Worm (Caenorhabditis elegans) whole organism, young adult: Measurements from ENCODE around the gene bus-18.

Source experiments
- C06A6.2 ChIP-seq: fragments of 200-800 bp; sonication (Bioruptor generic); conservative IDR thresholded peaks from 2 replicates; pipeline ENCODE4 v1.3.6; 2022; ENCODE audit warnings: missing genetic modification characterization, missing compliant biosample characterization
- F10E7.11 ChIP-seq: sonication (generic microtip); optimal IDR thresholded peaks from 2 replicates; lab custom pipeline; 2017; ENCODE audit warnings: mild to moderate bottlenecking, missing genetic modification characterization, moderate library complexity, missing compliant biosample characterization
- F22D6.2 ChIP-seq: sonication (generic microtip); optimal IDR thresholded peaks from 2 replicates; lab custom pipeline; 2016; ENCODE audit warnings: mild to moderate bottlenecking, missing genetic modification characterization, missing compliant biosample characterization
- F23B12.7 ChIP-seq: sonication (generic microtip); optimal IDR thresholded peaks from 2 replicates; lab custom pipeline; 2017; ENCODE audit warnings: missing genetic modification characterization, mild to moderate bottlenecking, missing compliant biosample characterization, antibody characterized with exemption, moderate library complexity; ENCODE audit not compliant: insufficient read depth
- F39B2.1 ChIP-seq: fragments of 200-800 bp; sonication (Bioruptor generic); IDR thresholded peaks from 2 replicates; pipeline ENCODE4 v1.3.6; 2022; ENCODE audit warnings: missing genetic modification reagents, missing genetic modification characterization, missing compliant biosample characterization
- F55B11.4 ChIP-seq: sonication (generic microtip); optimal IDR thresholded peaks from 2 replicates; lab custom pipeline; 2016; ENCODE audit warnings: missing compliant biosample characterization, missing genetic modification characterization, borderline replicate concordance; ENCODE audit not compliant: insufficient read depth
- F57A8.1 ChIP-seq: fragments of 200-800 bp; sonication (Bioruptor generic); optimal IDR thresholded peaks from 2 replicates; lab custom pipeline; 2018; ENCODE audit warnings: mild to moderate bottlenecking, missing genetic modification characterization, moderate library complexity, missing compliant biosample characterization
- F57C9.4 ChIP-seq: sonication (generic microtip); optimal IDR thresholded peaks from 2 replicates; lab custom pipeline; 2017; ENCODE audit warnings: mild to moderate bottlenecking, missing genetic modification characterization, missing compliant biosample characterization
- K11D2.4 ChIP-seq: fragments of 200-800 bp; sonication (Bioruptor generic); IDR thresholded peaks from 2 replicates; pipeline ENCODE4 v1.3.6; 2022; ENCODE audit warnings: missing genetic modification reagents, missing genetic modification characterization, missing compliant biosample characterization
- T07F8.4 ChIP-seq: sonication (generic microtip); optimal IDR thresholded peaks from 2 replicates; lab custom pipeline; 2016; ENCODE audit warnings: mild to moderate bottlenecking, missing genetic modification characterization, moderate library complexity, missing compliant biosample characterization
- Y53G8AR.9 ChIP-seq: fragments of 200-800 bp; sonication (Bioruptor generic); conservative IDR thresholded peaks from 2 replicates; pipeline ENCODE4 v1.3.6; 2022; ENCODE audit warnings: missing genetic modification reagents, missing genetic modification characterization, missing compliant biosample characterization
- Y95B8A.8 ChIP-seq: fragments of 200-800 bp; sonication (Bioruptor generic); IDR thresholded peaks from 2 replicates; pipeline ENCODE4 v1.3.6; 2022; ENCODE audit warnings: missing genetic modification reagents, missing genetic modification characterization, missing compliant biosample characterization
- ZK185.1 ChIP-seq: sonication (generic microtip); optimal IDR thresholded peaks from 2 replicates; lab custom pipeline; 2016; ENCODE audit warnings: mild to moderate bottlenecking, missing genetic modification characterization, missing compliant biosample characterization; ENCODE audit not compliant: poor library complexity, severe bottlenecking
- ama-1 ChIP-seq, 3 experiments: fragments of 150-350 bp in 1 of 3; sonication (generic microtip) in 2 of 3; optimal IDR thresholded peaks; 2 replicates each; lab custom pipeline; 2014 to 2018; ENCODE audit warnings: missing biosample characterization in 2 of 3, missing genetic modification characterization in 2 of 3, missing genetic modification reagents in 2 of 3
- attf-3 ChIP-seq: fragments of 200-800 bp; sonication (Bioruptor generic); conservative IDR thresholded peaks from 2 replicates; pipeline ENCODE4 v1.3.6; 2022; ENCODE audit warnings: missing genetic modification reagents, missing genetic modification characterization, missing compliant biosample characterization
- attf-5 ChIP-seq: fragments of 200-800 bp; sonication (Bioruptor generic); optimal IDR thresholded peaks from 2 replicates; lab custom pipeline; 2018; ENCODE audit warnings: mild to moderate bottlenecking, missing genetic modification characterization, missing compliant biosample characterization
- bed-1 ChIP-seq: fragments of 200-800 bp; sonication (Bioruptor generic); IDR thresholded peaks from 2 replicates; pipeline ENCODE4 v1.3.6; 2022; ENCODE audit warnings: missing genetic modification reagents, missing genetic modification characterization, missing compliant biosample characterization
- bed-2 ChIP-seq: fragments of 200-800 bp; sonication (Bioruptor generic); IDR thresholded peaks from 2 replicates; pipeline ENCODE4 v1.3.6; 2022; ENCODE audit warnings: missing genetic modification reagents, missing genetic modification characterization, missing compliant biosample characterization
- ccch-3 ChIP-seq: fragments of 200-800 bp; sonication (Bioruptor generic); optimal IDR thresholded peaks from 2 replicates; lab custom pipeline; 2018; ENCODE audit warnings: mild to moderate bottlenecking, missing genetic modification characterization, missing compliant biosample characterization
- cebp-1 ChIP-seq, 2 experiments: fragments of 200-800 bp in 1 of 2; sonication (Bioruptor generic) in 1 of 2; sonication (generic microtip) in 1 of 2; IDR thresholded peaks in 1 of 2; optimal IDR thresholded peaks in 1 of 2; 2 replicates each; pipeline versions ENCODE4 v1.3.6 to Lab custom; 2017 to 2022; ENCODE audit warnings: missing compliant biosample characterization in 2 of 2, missing genetic modification characterization in 2 of 2, mild to moderate bottlenecking in 1 of 2, missing genetic modification reagents in 1 of 2, moderate library complexity in 1 of 2
- cebp-2 ChIP-seq: fragments of 200-800 bp; sonication (Bioruptor generic); IDR thresholded peaks from 2 replicates; pipeline ENCODE4 v1.3.6; 2022; ENCODE audit warnings: missing genetic modification characterization, missing compliant biosample characterization
- dox-1 ChIP-seq: fragments of 200-800 bp; sonication (Bioruptor generic); IDR thresholded peaks from 2 replicates; pipeline ENCODE4 v1.3.6; 2022; ENCODE audit warnings: missing genetic modification reagents, missing genetic modification characterization, missing compliant biosample characterization
- dpl-1 ChIP-seq: fragments of 150-350 bp; optimal IDR thresholded peaks from 2 replicates; lab custom pipeline; 2014; ENCODE audit warnings: missing biosample characterization, missing genetic modification reagents, missing genetic modification characterization
- egl-44 ChIP-seq: fragments of 200-800 bp; sonication (Bioruptor generic); IDR thresholded peaks from 2 replicates; pipeline ENCODE4 v1.3.6; 2022; ENCODE audit warnings: missing genetic modification reagents, missing genetic modification characterization, missing compliant biosample characterization
- ekl-4 ChIP-seq: fragments of 200-800 bp; sonication (Bioruptor generic); IDR thresholded peaks from 2 replicates; pipeline ENCODE4 v1.3.6; 2022; ENCODE audit warnings: missing genetic modification reagents, missing genetic modification characterization, missing compliant biosample characterization
- gei-17 ChIP-seq: fragments of 200-800 bp; sonication (Bioruptor generic); optimal IDR thresholded peaks from 2 replicates; lab custom pipeline; 2018; ENCODE audit warnings: mild to moderate bottlenecking, missing genetic modification characterization, missing compliant biosample characterization
- hmg-20 ChIP-seq: fragments of 200-800 bp; sonication (Bioruptor generic); IDR thresholded peaks from 2 replicates; pipeline ENCODE4 v1.3.6; 2022; ENCODE audit warnings: missing genetic modification reagents, missing genetic modification characterization, missing compliant biosample characterization
- hrde-1 ChIP-seq: sonication (generic microtip); optimal IDR thresholded peaks from 2 replicates; lab custom pipeline; 2016; ENCODE audit warnings: missing genetic modification characterization, mild to moderate bottlenecking, missing compliant biosample characterization, moderate library complexity, missing genotype, missing genetic modification reagents, borderline replicate concordance
- hsf-1 ChIP-seq: fragments of 200-800 bp; sonication (Bioruptor generic); IDR thresholded peaks from 2 replicates; pipeline ENCODE4 v1.3.6; 2022; ENCODE audit warnings: missing genetic modification reagents, missing genetic modification characterization, missing compliant biosample characterization
- let-526 ChIP-seq: fragments of 200-800 bp; sonication (Bioruptor generic); IDR thresholded peaks from 2 replicates; pipeline ENCODE4 v1.3.6; 2022; ENCODE audit warnings: missing genetic modification reagents, missing genetic modification characterization, missing compliant biosample characterization
- let-607 ChIP-seq, 2 experiments: fragments of 200-800 bp in 1 of 2; sonication (Bioruptor generic) in 1 of 2; sonication (generic microtip) in 1 of 2; optimal IDR thresholded peaks; 2 replicates each; lab custom pipeline; 2016 to 2018; ENCODE audit warnings: mild to moderate bottlenecking in 2 of 2, missing compliant biosample characterization in 2 of 2, missing genetic modification characterization in 2 of 2, moderate library complexity in 2 of 2, missing genotype in 1 of 2
- lin-40 ChIP-seq: sonication (generic microtip); optimal IDR thresholded peaks from 2 replicates; lab custom pipeline; 2016; ENCODE audit warnings: missing genetic modification characterization, mild to moderate bottlenecking, missing compliant biosample characterization, missing genotype, missing genetic modification reagents
- lir-1 ChIP-seq: fragments of 200-800 bp; sonication (Bioruptor generic); conservative IDR thresholded peaks from 2 replicates; pipeline ENCODE4 v1.3.6; 2022; ENCODE audit warnings: missing genetic modification reagents, missing genetic modification characterization, missing compliant biosample characterization
- lsl-1 ChIP-seq: fragments of 200-800 bp; sonication (Bioruptor generic); optimal IDR thresholded peaks from 2 replicates; lab custom pipeline; 2018; ENCODE audit warnings: mild to moderate bottlenecking, missing genetic modification characterization, moderate library complexity, missing compliant biosample characterization
- madf-6 ChIP-seq: fragments of 200-800 bp; sonication (Bioruptor generic); IDR thresholded peaks from 2 replicates; pipeline ENCODE4 v1.3.6; 2022; ENCODE audit warnings: missing genetic modification reagents, missing genetic modification characterization, missing compliant biosample characterization
- mes-4 ChIP-seq: sonication (generic microtip); optimal IDR thresholded peaks from 2 replicates; lab custom pipeline; 2016; ENCODE audit warnings: missing genotype, missing genetic modification characterization, missing compliant biosample characterization
- nfyb-1 ChIP-seq: fragments of 200-800 bp; sonication (Bioruptor generic); IDR thresholded peaks from 2 replicates; pipeline ENCODE4 v1.3.6; 2022; ENCODE audit warnings: missing genetic modification reagents, missing genetic modification characterization, missing compliant biosample characterization
- nhr-179 ChIP-seq: sonication (generic microtip); optimal IDR thresholded peaks from 2 replicates; lab custom pipeline; 2016; ENCODE audit warnings: mild to moderate bottlenecking, missing genetic modification characterization, missing compliant biosample characterization
- nhr-27 ChIP-seq: fragments of 200-800 bp; sonication (Bioruptor generic); optimal IDR thresholded peaks from 2 replicates; lab custom pipeline; 2018; ENCODE audit warnings: mild to moderate bottlenecking, missing genetic modification characterization, moderate library complexity, missing compliant biosample characterization
- nhr-80 ChIP-seq: sonication (generic microtip); optimal IDR thresholded peaks from 2 replicates; lab custom pipeline; 2016; ENCODE audit warnings: missing genetic modification characterization, missing compliant biosample characterization
- pha-4 ChIP-seq: fragments of 150-350 bp; sonication (generic microtip); optimal IDR thresholded peaks from 2 replicates; lab custom pipeline; 2014; ENCODE audit warnings: missing biosample characterization, missing genetic modification reagents, missing genetic modification characterization
- repo-1 ChIP-seq: sonication (generic microtip); optimal IDR thresholded peaks from 2 replicates; lab custom pipeline; 2017; ENCODE audit warnings: mild to moderate bottlenecking, missing genetic modification characterization, missing compliant biosample characterization
- rpc-1 ChIP-seq, 2 experiments: fragments of 150-350 bp in 1 of 2; sonication (generic microtip) in 1 of 2; optimal IDR thresholded peaks; 2 replicates each; lab custom pipeline; 2014 to 2018; ENCODE audit warnings: missing biosample characterization in 1 of 2, missing genetic modification characterization in 1 of 2, missing genetic modification reagents in 1 of 2, missing genotype in 1 of 2
- somi-1 ChIP-seq: fragments of 200-800 bp; sonication (Bioruptor generic); optimal IDR thresholded peaks from 2 replicates; lab custom pipeline; 2018; ENCODE audit warnings: mild to moderate bottlenecking, missing genetic modification characterization, missing compliant biosample characterization
- ztf-18 ChIP-seq: sonication (generic microtip); optimal IDR thresholded peaks from 2 replicates; lab custom pipeline; 2016; ENCODE audit warnings: missing genotype, mild to moderate bottlenecking, missing genetic modification characterization, missing compliant biosample characterization
- ztf-22 ChIP-seq: fragments of 200-800 bp; sonication (Bioruptor generic); optimal IDR thresholded peaks from 2 replicates; lab custom pipeline; 2018; ENCODE audit warnings: mild to moderate bottlenecking, missing genetic modification characterization, moderate library complexity, missing compliant biosample characterization
- ztf-26 ChIP-seq: sonication (generic microtip); optimal IDR thresholded peaks from 2 replicates; lab custom pipeline; 2017; ENCODE audit warnings: missing genetic modification characterization, missing compliant biosample characterization

The bus-18 gene

ce11 chrV:11802508-11802907 is 29.0 kb downstream of the bus-18 start (continued):
- no peak for TF ChIP-seq Y95B8A.8 (GFP tag; lab: Robert Waterston, UW)
- TF ChIP-seq somi-1 (GFP tag; lab: Kevin White, UChicago): peak; percentile 95
- TF ChIP-seq madf-6: no peak
- peak; percentile 91 for TF ChIP-seq ztf-26
- TF ChIP-seq attf-5: no peak
- TF ChIP-seq K11D2.4 (GFP tag; lab: Robert Waterston, UW): peak; percentile 49; the same call in 1 of the 2 replicates
- TF ChIP-seq bed-1 (GFP tag; lab: Robert Waterston, UW): no peak
- no peak for TF ChIP-seq F57A8.1 (GFP tag; lab: Kevin White, UChicago)
- no peak for TF ChIP-seq Y53G8AR.9 (GFP tag; lab: Robert Waterston, UW)
- TF ChIP-seq F23B12.7: no peak
- TF ChIP-seq lsl-1: no peak
- TF ChIP-seq dpl-1 (GFP tag; lab: Kevin White, UChicago): no peak
- no peak for TF ChIP-seq F57C9.4 (tag; lab: Kevin White, UChicago)
- no peak for TF ChIP-seq cebp-1 (GFP tag; IDR thresholded peaks at IDR 0.05; lab: Robert Waterston, UW)
- TF ChIP-seq cebp-1 (tag; optimal IDR thresholded peaks at IDR 0.05; lab: Kevin White, UChicago): peak; percentile 28
- peak in 1 of 2 experiments; percentile 24 for TF ChIP-seq let-607 (tag; optimal IDR thresholded peaks at IDR 0.05; lab: Kevin White, UChicago)
- no peak for TF ChIP-seq ztf-18 (tag; lab: Kevin White, UChicago)
- no peak for TF ChIP-seq F10E7.11
- TF ChIP-seq cebp-2 (GFP tag; lab: Robert Waterston, UW): no peak
- TF ChIP-seq ama-1 (optimal IDR thresholded peaks at IDR 0.05; lab: Kevin White, UChicago): no peak
- TF ChIP-seq ama-1 (GFP tag; optimal IDR thresholded peaks at IDR 0.05; lab: Kevin White, UChicago): no peak
- TF ChIP-seq ekl-4 (GFP tag; lab: Robert Waterston, UW): no peak
- no peak for TF ChIP-seq F39B2.1 (GFP tag; lab: Robert Waterston, UW)
- no peak for TF ChIP-seq dox-1 (GFP tag; lab: Robert Waterston, UW)
- TF ChIP-seq hsf-1 (GFP tag; lab: Robert Waterston, UW): no peak
- peak; percentile 76 for TF ChIP-seq lin-40 (tag; lab: Kevin White, UChicago)
- no peak for TF ChIP-seq hmg-20 (GFP tag; lab: Robert Waterston, UW)
- TF ChIP-seq nhr-80: peak; percentile 63
- TF ChIP-seq T07F8.4 (tag; lab: Kevin White, UChicago): no peak
- TF ChIP-seq ztf-22 (GFP tag; lab: Kevin White, UChicago): no peak
- TF ChIP-seq ZK185.1 (tag; lab: Kevin White, UChicago): no peak
- TF ChIP-seq pha-4 (tag; lab: Kevin White, UChicago): no peak
- TF ChIP-seq F55B11.4 (tag; lab: Kevin White, UChicago): no peak
- TF ChIP-seq attf-3: no peak
- TF ChIP-seq mes-4 (tag; lab: Kevin White, UChicago): no peak
- TF ChIP-seq nfyb-1 (GFP tag; lab: Robert Waterston, UW): no peak
- TF ChIP-seq repo-1 (tag; lab: Kevin White, UChicago): no peak
- no peak for TF ChIP-seq nhr-179
- TF ChIP-seq gei-17 (GFP tag; lab: Kevin White, UChicago): no peak
- TF ChIP-seq F22D6.2 (tag; lab: Kevin White, UChicago): peak; percentile 4
- no peak for TF ChIP-seq let-526 (GFP tag; lab: Robert Waterston, UW)
- TF ChIP-seq nhr-27 (tag; lab: Kevin White, UChicago): no peak
- no peak for TF ChIP-seq lir-1 (GFP tag; lab: Robert Waterston, UW)
- TF ChIP-seq ccch-3 (GFP tag; lab: Kevin White, UChicago): no peak
- no peak for TF ChIP-seq rpc-1 (optimal IDR thresholded peaks at IDR 0.05; lab: Kevin White, UChicago)
- no peak for TF ChIP-seq rpc-1 (tag; optimal IDR thresholded peaks at IDR 0.05; lab: Kevin White, UChicago)
- TF ChIP-seq egl-44 (GFP tag; lab: Robert Waterston, UW): no peak
- TF ChIP-seq bed-2 (GFP tag; lab: Robert Waterston, UW): no peak
- TF ChIP-seq C06A6.2 (GFP tag; lab: Robert Waterston, UW): peak; percentile 60; the same call in 1 of the 2 replicates
- no peak for TF ChIP-seq hrde-1 (tag; lab: Kevin White, UChicago)
